Worm (Caenorhabditis elegans): ENCODE measurements around the gene ZK1128.7.

ce11 chrIII:10146701-10147100 lies 9.9 kb downstream of the ZK1128.7 start, which contains the start of gene K08E5.1:
- no peak for TF ChIP-seq ama-1 (optimal IDR thresholded peaks at IDR 0.05)
- TF ChIP-seq ama-1 (GFP tag; optimal IDR thresholded peaks at IDR 0.05): no peak
- no peak for TF ChIP-seq pha-4 (tag; optimal IDR thresholded peaks at IDR 0.05)
- TF ChIP-seq unc-62 (GFP tag; optimal IDR thresholded peaks at IDR 0.05): no peak
- TF ChIP-seq sea-2 (GFP tag; IDR thresholded peaks at IDR 0.05): no peak
- TF ChIP-seq T26A5.8 (tag; optimal IDR thresholded peaks at IDR 0.05): no peak
- TF ChIP-seq F55B11.4 (tag; optimal IDR thresholded peaks at IDR 0.05; ENCODE audit: borderline replicate concordance, insufficient read depth): no peak
- no peak for TF ChIP-seq madf-10 (tag; optimal IDR thresholded peaks at IDR 0.05)
- no peak for TF ChIP-seq tbx-9 (tag; optimal IDR thresholded peaks at IDR 0.05; ENCODE audit: borderline replicate concordance)
- no peak for TF ChIP-seq nhr-120 (GFP tag; IDR thresholded peaks at IDR 0.05)
- TF ChIP-seq atf-7 (tag; optimal IDR thresholded peaks at IDR 0.05): no peak
- no peak for TF ChIP-seq lin-35 (GFP tag; optimal IDR thresholded peaks at IDR 0.05)
